Fruit fly (Drosophila melanogaster): ENCODE results near the gene CG3726.

The CG3726 gene

dm6 chrX:5969860-5970665 is 53.2 kb downstream of the CG3726 start:
- no peak for TF ChIP-seq CG8478 (optimal IDR thresholded peaks at IDR 0.05)
- no peak for TF ChIP-seq CTCF (optimal IDR thresholded peaks at IDR 0.05)

- TF ChIP-seq CG8478 (optimal IDR thresholded peaks at IDR 0.05) (no peak), CTCF (optimal IDR thresholded peaks at IDR 0.05) (no peak)
These were observed 53.8 kb downstream of the CG3726 start for dm6 chrX:5970666-5971057.

dm6 chrX:5972030-5972429 is 55.1 kb downstream of the CG3726 start:
- TF ChIP-seq CG8478 (optimal IDR thresholded peaks at IDR 0.05): no peak
- TF ChIP-seq CTCF (optimal IDR thresholded peaks at IDR 0.05): no peak

- TF ChIP-seq CTCF (optimal IDR thresholded peaks at IDR 0.05) (no peak), CG8478 (optimal IDR thresholded peaks at IDR 0.05) (no peak)
These were observed 56.6 kb downstream of the CG3726 start for dm6 chrX:5973389-5974025.

DNA sequence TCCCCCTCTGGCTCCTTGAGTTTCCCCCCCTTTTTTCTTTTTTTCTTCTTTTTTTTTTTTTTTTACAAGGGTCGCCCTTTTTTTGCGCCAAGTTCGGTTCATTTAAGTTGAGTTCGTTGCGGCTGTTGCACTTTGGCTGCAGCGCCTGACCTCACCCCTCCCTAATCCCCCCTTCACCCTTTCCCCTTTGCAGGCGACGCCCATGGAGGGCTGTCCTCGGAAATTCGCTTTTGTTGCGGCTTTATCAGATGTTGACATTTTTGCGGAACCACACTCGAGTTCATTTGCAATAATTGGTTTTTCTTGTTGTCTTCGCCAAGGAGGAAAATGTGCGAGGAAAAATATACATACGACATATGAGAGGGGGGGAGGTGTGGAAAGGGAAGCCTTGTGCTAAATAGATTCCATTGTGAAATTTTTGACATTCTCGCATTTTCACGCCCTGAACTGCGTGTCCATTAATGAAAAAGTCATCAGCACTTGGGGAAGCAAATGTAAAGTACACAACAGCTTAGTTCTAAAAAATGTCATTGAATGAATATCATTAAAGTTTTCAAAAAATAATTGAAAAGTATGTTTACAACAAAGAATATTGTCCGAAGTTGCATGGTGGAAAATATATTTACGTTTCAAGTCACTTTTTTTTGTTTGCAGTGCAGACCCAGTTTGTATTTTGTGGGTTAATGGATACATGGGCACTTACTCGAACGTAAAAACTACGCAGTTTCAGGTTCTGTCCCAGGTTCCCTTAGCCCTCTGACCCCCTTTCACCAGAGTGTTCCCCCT is 57.7 kb downstream of the CG3726 start:
- TF ChIP-seq CTCF (optimal IDR thresholded peaks at IDR 0.05) (no peak), CG8478 (optimal IDR thresholded peaks at IDR 0.05) (no peak)

DNA sequence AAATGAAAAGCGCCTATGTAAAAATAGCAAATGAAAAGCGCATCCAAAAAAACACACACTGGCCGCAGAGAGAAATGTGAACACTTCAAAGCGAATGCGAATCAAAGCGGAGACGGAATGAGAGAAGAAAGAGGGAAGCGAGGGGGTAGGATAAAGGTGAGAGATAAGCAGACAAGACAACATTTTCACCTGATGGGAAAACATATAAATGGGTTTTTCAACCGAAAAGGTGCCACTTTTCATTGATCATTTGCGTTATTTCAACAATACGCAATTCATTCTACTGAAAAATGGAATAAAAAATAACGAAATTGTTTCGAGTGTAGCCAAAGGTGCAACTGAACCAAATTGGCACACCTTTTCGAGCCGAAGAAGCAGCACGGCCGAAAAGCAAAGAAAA is 60.2 kb downstream of the CG3726 start:
- TF ChIP-seq CG8478 (optimal IDR thresholded peaks at IDR 0.05): no peak
- TF ChIP-seq CTCF (optimal IDR thresholded peaks at IDR 0.05): no peak

- TF ChIP-seq CTCF (optimal IDR thresholded peaks at IDR 0.05): no peak
- TF ChIP-seq CG8478 (optimal IDR thresholded peaks at IDR 0.05): no peak
These were observed 60.9 kb downstream of the CG3726 start for dm6 chrX:5977769-5978168.

DNA sequence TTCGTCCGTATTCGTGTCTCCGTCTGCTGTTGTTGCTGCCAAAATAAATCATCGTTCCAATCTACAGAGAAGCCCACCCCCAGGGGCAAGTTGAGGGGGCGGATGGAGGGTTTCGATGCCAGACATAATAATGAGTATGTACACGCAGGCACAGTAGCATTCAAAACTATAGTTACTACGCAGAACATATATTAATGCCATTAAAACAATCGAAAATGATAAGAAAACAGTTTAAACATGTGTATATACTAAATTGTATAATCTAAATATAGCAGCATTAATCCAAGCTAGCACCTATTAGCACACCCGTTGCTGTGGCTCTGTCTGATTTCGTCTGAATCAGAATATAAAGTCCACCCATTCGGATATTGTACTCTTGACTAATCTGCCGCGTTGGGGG is 64.0 kb downstream of the CG3726 start:
- TF ChIP-seq CG8478 (optimal IDR thresholded peaks at IDR 0.05) (no peak), CTCF (optimal IDR thresholded peaks at IDR 0.05) (no peak)

DNA sequence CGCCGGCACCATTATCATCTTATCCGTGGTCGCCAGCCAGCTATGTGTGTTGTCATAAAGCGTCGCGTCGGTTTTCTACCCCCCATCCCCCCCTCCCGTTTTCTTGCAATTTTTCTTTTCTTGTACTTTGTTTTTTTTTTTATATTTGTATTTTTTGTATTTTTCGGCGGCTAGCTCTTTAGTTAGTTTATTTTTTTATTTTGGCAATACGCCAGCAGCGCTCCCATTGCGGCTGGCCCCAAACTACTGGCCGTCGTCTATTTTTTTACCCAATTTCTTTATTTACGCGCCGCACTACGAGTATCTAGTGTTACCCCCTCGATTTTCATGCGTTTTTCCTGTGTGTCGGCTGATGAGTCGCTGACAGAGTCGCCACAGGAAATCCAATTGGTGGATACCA is 64.5 kb downstream of the CG3726 start:
- TF ChIP-seq CG8478 (optimal IDR thresholded peaks at IDR 0.05) (no peak), CTCF (optimal IDR thresholded peaks at IDR 0.05) (no peak)

- no peak for TF ChIP-seq CG8478 (optimal IDR thresholded peaks at IDR 0.05)
- no peak for TF ChIP-seq CTCF (optimal IDR thresholded peaks at IDR 0.05)
These were observed 66.5 kb downstream of the CG3726 start for dm6 chrX:5983390-5983789.

DNA sequence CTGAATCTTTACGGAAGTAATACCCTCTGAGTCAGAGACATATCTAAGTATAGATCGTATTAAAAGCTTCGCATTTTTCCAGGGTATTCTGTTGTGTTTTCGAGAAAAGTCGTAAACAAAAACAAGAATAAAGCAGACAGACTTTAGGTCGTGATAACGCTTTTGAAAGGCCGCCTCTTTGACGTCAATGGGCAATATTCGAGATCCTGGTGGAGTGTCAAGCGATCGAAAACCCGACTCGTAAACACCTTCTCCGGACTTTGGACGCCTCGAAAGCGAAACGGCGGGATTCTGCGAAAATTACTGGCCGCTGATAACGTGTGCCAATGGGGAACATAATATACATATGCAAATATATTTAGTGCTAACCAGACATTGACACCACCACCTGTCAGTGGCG is 70.5 kb downstream of the CG3726 start:
- TF ChIP-seq CTCF (optimal IDR thresholded peaks at IDR 0.05): no peak
- no peak for TF ChIP-seq CG8478 (optimal IDR thresholded peaks at IDR 0.05)

- TF ChIP-seq CG8478 (optimal IDR thresholded peaks at IDR 0.05): no peak
- TF ChIP-seq CTCF (optimal IDR thresholded peaks at IDR 0.05): no peak
These were observed 71.4 kb downstream of the CG3726 start, which contains the start of gene CG5966 for dm6 chrX:5988088-5988987. Gene CG5966, plus strand, starts transcription at chrX:5988791.

DNA sequence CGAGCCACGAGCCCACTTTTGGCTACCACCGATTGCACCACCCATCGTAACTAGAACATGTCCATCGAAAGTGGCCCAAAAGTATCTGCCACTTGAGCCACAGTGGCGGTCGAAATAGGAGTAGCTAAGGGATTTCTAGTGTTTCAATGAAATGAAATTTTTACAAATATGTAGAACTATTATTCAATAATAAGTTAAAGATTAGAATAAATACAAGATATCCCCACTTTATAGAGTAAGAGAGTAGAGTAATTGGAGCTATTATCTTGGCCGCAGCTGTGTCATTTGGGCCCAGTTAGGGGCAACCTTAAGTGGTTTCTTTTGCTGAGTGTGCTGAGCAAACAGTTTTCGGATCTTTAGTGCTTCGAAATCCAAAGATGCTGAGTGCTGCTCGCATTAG is 72.5 kb downstream of the CG3726 start:
- no peak for TF ChIP-seq CG8478 (optimal IDR thresholded peaks at IDR 0.05)
- TF ChIP-seq CTCF (optimal IDR thresholded peaks at IDR 0.05): no peak
